Fruit fly (Drosophila melanogaster): ENCODE results near the gene CG9331.

Gene CG9331

DNA sequence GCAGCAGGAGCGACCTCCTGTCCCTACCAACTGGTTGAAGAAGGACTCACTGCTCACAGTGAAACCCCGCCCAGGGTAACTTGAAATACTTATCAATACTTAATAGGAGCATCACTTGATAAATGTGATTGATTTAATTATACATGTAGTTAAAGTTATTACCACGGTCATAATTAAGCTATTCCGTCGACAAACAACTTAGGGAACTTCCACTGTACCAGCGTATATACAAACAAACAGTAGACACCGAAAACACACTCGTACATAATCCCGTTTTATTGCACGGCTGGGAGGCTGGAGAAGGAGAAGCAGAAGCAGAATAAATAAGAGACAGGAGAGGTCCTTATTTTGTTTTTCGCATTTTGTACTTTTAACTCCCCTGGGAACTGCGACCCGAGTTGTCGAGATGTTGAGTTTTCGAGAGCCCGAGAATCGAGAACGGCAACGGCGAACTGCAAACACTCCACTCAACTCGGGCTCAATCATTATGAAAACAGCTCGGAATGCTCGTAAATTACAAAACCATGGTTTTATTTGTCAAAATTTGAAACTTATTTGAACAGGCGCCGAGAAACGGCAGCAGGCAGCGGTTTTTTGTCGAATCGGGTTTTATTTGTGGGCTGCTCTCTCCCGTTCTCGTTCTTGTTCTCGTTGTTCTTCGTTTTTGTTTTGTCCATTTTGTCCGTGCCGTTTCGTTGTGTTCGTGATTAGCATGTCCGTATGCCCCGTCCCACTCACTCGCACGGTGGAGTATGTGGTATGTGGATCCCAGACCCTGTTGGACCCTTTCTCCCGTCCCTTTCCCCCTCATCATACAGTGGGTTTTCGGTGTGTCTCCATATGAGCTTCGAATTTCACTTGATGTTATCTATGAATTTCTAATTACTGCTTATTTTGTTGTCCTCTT is 22.4 kb upstream of the CG9331 start (continued):
- TF ChIP-seq prd (optimal IDR thresholded peaks at IDR 0.05) (no peak), prd (GFP tag; IDR thresholded peaks at IDR 0.05) (peak; percentile 80), CG6272 (GFP tag; IDR thresholded peaks at IDR 0.05) (peak; percentile 48; the same call in 1 of the 2 replicates), twi (tag; optimal IDR thresholded peaks at IDR 0.05) (no peak), slbo (GFP tag; IDR thresholded peaks at IDR 0.05) (peak; percentile 89), Hr3 (GFP tag; optimal IDR thresholded peaks at IDR 0.05) (peak; percentile 60), row (GFP tag; IDR thresholded peaks at IDR 0.05) (peak; percentile 84), CG9817 (tag; optimal IDR thresholded peaks at IDR 0.05) (peak; percentile 81), gt (GFP tag; IDR thresholded peaks at IDR 0.05) (no peak), CG32767 (GFP tag; IDR thresholded peaks at IDR 0.05) (peak; percentile 60; the same call in 1 of the 2 replicates), dan (GFP tag; IDR thresholded peaks at IDR 0.05) (no peak), ftz-f1 (GFP tag; optimal IDR thresholded peaks at IDR 0.05) (peak; percentile 42), abd-A (tag; optimal IDR thresholded peaks at IDR 0.05) (peak; percentile 97), Nf-YA (GFP tag; IDR thresholded peaks at IDR 0.05) (0 out of 2 replicates have a peak, but pooled peaks have one; percentile 37), CG1024 (GFP tag; IDR thresholded peaks at IDR 0.05) (no peak), CG7372 (GFP tag; IDR thresholded peaks at IDR 0.05) (peak; percentile 62), CG8290 (GFP tag; optimal IDR thresholded peaks at IDR 0.05) (no peak), CG8290 (tag; optimal IDR thresholded peaks at IDR 0.05) (peak in 1 of 2 experiments; percentile 96), kni (GFP tag; optimal IDR thresholded peaks at IDR 0.05) (peak; percentile 91), en (GFP tag; optimal IDR thresholded peaks at IDR 0.05) (peak; percentile 71), Doc2 (GFP tag; IDR thresholded peaks at IDR 0.05) (no peak), CG33557 (GFP tag; optimal IDR thresholded peaks at IDR 0.05) (no peak), tio (GFP tag; optimal IDR thresholded peaks at IDR 0.05) (peak; percentile 63), CG12236 (GFP tag; optimal IDR thresholded peaks at IDR 0.05) (peak; percentile 40), mirr (GFP tag; optimal IDR thresholded peaks at IDR 0.05) (peak; percentile 35), ab (GFP tag; optimal IDR thresholded peaks at IDR 0.05) (no peak), bcd (GFP tag; optimal IDR thresholded peaks at IDR 0.05) (peak; percentile 72), dmrt99B (tag; optimal IDR thresholded peaks at IDR 0.05) (peak; percentile 75), Bgb (GFP tag; IDR thresholded peaks at IDR 0.05; ENCODE audit: partially characterized antibody) (no peak), CG10431 (GFP tag; optimal IDR thresholded peaks at IDR 0.05) (no peak), CG6765 (GFP tag; optimal IDR thresholded peaks at IDR 0.05) (peak; percentile 54), HmgD (GFP tag; optimal IDR thresholded peaks at IDR 0.05) (peak; percentile 14), H2.0 (GFP tag; IDR thresholded peaks at IDR 0.05) (peak; percentile 74), sd (tag; optimal IDR thresholded peaks at IDR 0.05) (peak; percentile 35), CG16813 (GFP tag; IDR thresholded peaks at IDR 0.05; ENCODE audit: partially characterized antibody) (no peak), NK7.1 (GFP tag; optimal IDR thresholded peaks at IDR 0.05) (peak; percentile 61), cg (GFP tag; optimal IDR thresholded peaks at IDR 0.05) (peak; percentile 44), ci (GFP tag; IDR thresholded peaks at IDR 0.05) (peak; percentile 86), nom (GFP tag; optimal IDR thresholded peaks at IDR 0.05) (peak; percentile 94), CG7556 (GFP tag; optimal IDR thresholded peaks at IDR 0.05) (peak; percentile 86), CG14710 (tag; optimal IDR thresholded peaks at IDR 0.05) (peak; percentile 36), Sry-δ (GFP tag; optimal IDR thresholded peaks at IDR 0.05) (peak; percentile 37), bsh (GFP tag; optimal IDR thresholded peaks at IDR 0.05) (peak; percentile 63 to 72), CG33213 (GFP tag; optimal IDR thresholded peaks at IDR 0.05) (peak; percentile 68), CG30403 (GFP tag; optimal IDR thresholded peaks at IDR 0.05) (peak; percentile 74), HHEX (GFP tag; optimal IDR thresholded peaks at IDR 0.05) (peak; percentile 78), zfh1 (GFP tag; IDR thresholded peaks at IDR 0.05) (peak; percentile 85), CG9932 (GFP tag; IDR thresholded peaks at IDR 0.05) (peak; percentile 87), CG7987 (GFP tag; optimal IDR thresholded peaks at IDR 0.05) (peak; percentile 53)

Measured in whole organism, embryonic.